Fruit fly (Drosophila melanogaster) whole organism, embryonic: ENCODE measurements around the gene CG42558.
A peak's percentile ranks its signal among the peaks of the same experiment; 100 is the strongest.

Experiments used
- C15 ChIP-seq: fragments of 200-800 bp; sonication (Bioruptor generic); IDR thresholded peaks from 3 replicates; pipeline ENCODE4 v1.3.6; 2022; ENCODE audit warnings: missing biosample characterization, missing genetic modification characterization
- CG10267 ChIP-seq: fragments of 200-800 bp; sonication (Bioruptor generic); optimal IDR thresholded peaks from 2 replicates; lab custom pipeline; 2018; ENCODE audit warnings: missing biosample characterization, mild to moderate bottlenecking, missing genetic modification characterization, moderate library complexity
- CG10321 ChIP-seq: fragments of 200-800 bp; sonication (Bioruptor generic); IDR thresholded peaks from 2 replicates; pipeline ENCODE4 v1.3.6; 2022; ENCODE audit warnings: missing biosample characterization, missing genetic modification characterization
- CG10366 ChIP-seq: fragments of 200-800 bp; sonication (Bioruptor generic); IDR thresholded peaks from 2 replicates; pipeline ENCODE4 v1.3.6; 2022; ENCODE audit warnings: missing biosample characterization, missing genetic modification characterization
- CG10462 ChIP-seq: fragments of 200-800 bp; sonication (Bioruptor generic); optimal IDR thresholded peaks from 2 replicates; lab custom pipeline; 2016; ENCODE audit warnings: missing biosample characterization, missing genetic modification characterization
- CG10543 ChIP-seq: fragments of 200-800 bp; sonication (Bioruptor generic); optimal IDR thresholded peaks from 3 replicates; lab custom pipeline; 2017; ENCODE audit warnings: missing biosample characterization, mild to moderate bottlenecking, missing genetic modification characterization, moderate library complexity
- CG12104 ChIP-seq: fragments of 200-800 bp; sonication (Bioruptor generic); optimal IDR thresholded peaks from 3 replicates; lab custom pipeline; 2016; ENCODE audit warnings: missing biosample characterization, missing genetic modification characterization
- CG12299 ChIP-seq: fragments of 200-800 bp; sonication (Bioruptor generic); optimal IDR thresholded peaks from 2 replicates; lab custom pipeline; 2018; ENCODE audit warnings: missing biosample characterization, mild to moderate bottlenecking, missing genetic modification characterization
- CG14441 ChIP-seq: fragments of 200-800 bp; sonication (Bioruptor generic); IDR thresholded peaks from 2 replicates; pipeline ENCODE4 v1.3.6; 2022; ENCODE audit warnings: missing biosample characterization, missing genetic modification characterization
- CG14710 ChIP-seq: fragments of 200-800 bp; sonication (Bioruptor generic); optimal IDR thresholded peaks from 3 replicates; lab custom pipeline; 2019; ENCODE audit warnings: missing biosample characterization, mild to moderate bottlenecking, missing genetic modification characterization, moderate library complexity
- CG16863 ChIP-seq: fragments of 200-800 bp; sonication (Bioruptor generic); optimal IDR thresholded peaks from 3 replicates; lab custom pipeline; 2016; ENCODE audit warnings: missing biosample characterization, missing genetic modification characterization
- CG17328 ChIP-seq: fragments of 200-800 bp; sonication (Bioruptor generic); IDR thresholded peaks from 2 replicates; pipeline ENCODE4 v1.3.6; 2022; ENCODE audit warnings: missing biosample characterization, missing genetic modification characterization
- CG17912 ChIP-seq: fragments of 200-800 bp; sonication (Bioruptor generic); optimal IDR thresholded peaks from 2 replicates; lab custom pipeline; 2018; ENCODE audit warnings: missing biosample characterization, mild to moderate bottlenecking, missing genetic modification characterization
- CG2120 ChIP-seq: fragments of 200-800 bp; sonication (Bioruptor generic); optimal IDR thresholded peaks from 3 replicates; lab custom pipeline; 2016; ENCODE audit warnings: missing biosample characterization, missing genetic modification characterization
- CG2889 ChIP-seq: fragments of 200-800 bp; sonication (Bioruptor generic); IDR thresholded peaks from 3 replicates; pipeline ENCODE4 v1.3.6; 2022; ENCODE audit warnings: missing biosample characterization, missing genetic modification characterization
- CG34376 ChIP-seq: fragments of 200-800 bp; sonication (Bioruptor generic); optimal IDR thresholded peaks from 2 replicates; lab custom pipeline; 2018; ENCODE audit warnings: missing biosample characterization, mild to moderate bottlenecking, missing genetic modification characterization
- CG34422 ChIP-seq: fragments of 200-800 bp; sonication (Bioruptor generic); IDR thresholded peaks from 3 replicates; pipeline ENCODE4 v1.3.6; 2022; ENCODE audit warnings: missing biosample characterization, missing genetic modification characterization
- CG42726 ChIP-seq: fragments of 200-800 bp; sonication (Bioruptor generic); IDR thresholded peaks from 2 replicates; pipeline ENCODE4 v1.3.6; 2022; ENCODE audit warnings: missing biosample characterization, missing genetic modification characterization; ENCODE audit not compliant: partially characterized antibody
- CG6254 ChIP-seq: fragments of 200-800 bp; sonication (Bioruptor generic); optimal IDR thresholded peaks from 3 replicates; lab custom pipeline; 2017; ENCODE audit warnings: mild to moderate bottlenecking, missing biosample characterization, missing genetic modification reagents, missing genetic modification characterization
- CG7839 ChIP-seq: fragments of 200-800 bp; sonication (Bioruptor generic); optimal IDR thresholded peaks from 3 replicates; lab custom pipeline; 2018; ENCODE audit warnings: missing biosample characterization, mild to moderate bottlenecking, missing genetic modification characterization, moderate library complexity
- CG8359 ChIP-seq: fragments of 200-800 bp; sonication (Bioruptor generic); optimal IDR thresholded peaks from 2 replicates; lab custom pipeline; 2017; ENCODE audit warnings: missing biosample characterization, mild to moderate bottlenecking, missing genetic modification characterization, borderline replicate concordance
- CG8388 ChIP-seq: fragments of 200-800 bp; sonication (Bioruptor generic); optimal IDR thresholded peaks from 2 replicates; lab custom pipeline; 2019; ENCODE audit warnings: missing biosample characterization, mild to moderate bottlenecking, missing genetic modification characterization, moderate library complexity
- D19A ChIP-seq: fragments of 200-800 bp; optimal IDR thresholded peaks from 3 replicates; lab custom pipeline; 2019; ENCODE audit warnings: missing biosample characterization, mild to moderate bottlenecking, missing genetic modification characterization, moderate library complexity
- D19B ChIP-seq: fragments of 200-800 bp; sonication (Bioruptor generic); optimal IDR thresholded peaks from 2 replicates; lab custom pipeline; 2017; ENCODE audit warnings: missing biosample characterization, mild to moderate bottlenecking, missing genetic modification characterization
- Deaf1 ChIP-seq: fragments of 200-800 bp; optimal IDR thresholded peaks from 3 replicates; lab custom pipeline; 2019; ENCODE audit warnings: missing biosample characterization, mild to moderate bottlenecking, missing genetic modification characterization, moderate library complexity
- Dfd ChIP-seq, 2 experiments: fragments of >200 bp; optimal IDR thresholded peaks; 2 replicates each; lab custom pipeline; 2017; ENCODE audit warnings: missing biosample characterization in 2 of 2, missing genetic modification characterization in 2 of 2
- Doc3 ChIP-seq: fragments of 200-800 bp; sonication (Bioruptor generic); IDR thresholded peaks from 3 replicates; pipeline ENCODE4 v1.3.6; 2022; ENCODE audit warnings: missing biosample characterization, missing genetic modification characterization; ENCODE audit not compliant: partially characterized antibody
- Dp ChIP-seq: fragments of 200-800 bp; sonication (Bioruptor generic); optimal IDR thresholded peaks from 2 replicates; lab custom pipeline; 2018; ENCODE audit warnings: missing biosample characterization, mild to moderate bottlenecking, missing genetic modification characterization, moderate library complexity
- Fer3 ChIP-seq: fragments of 200-800 bp; sonication (Bioruptor generic); optimal IDR thresholded peaks from 2 replicates; lab custom pipeline; 2018; ENCODE audit warnings: missing biosample characterization, mild to moderate bottlenecking, missing genetic modification characterization, moderate library complexity
- HmgZ ChIP-seq: fragments of 200-800 bp; sonication (Bioruptor generic); optimal IDR thresholded peaks from 2 replicates; lab custom pipeline; 2018; ENCODE audit warnings: missing biosample characterization, mild to moderate bottlenecking, missing genetic modification characterization
- Lpt ChIP-seq: fragments of >200 bp; optimal IDR thresholded peaks from 2 replicates; lab custom pipeline; 2018; ENCODE audit warnings: missing biosample characterization, missing genetic modification characterization
- NC2β ChIP-seq: fragments of 200-800 bp; sonication (Bioruptor generic); optimal IDR thresholded peaks from 2 replicates; lab custom pipeline; 2016; ENCODE audit warnings: missing biosample characterization, missing genetic modification characterization
- Opbp ChIP-seq: fragments of 200-800 bp; sonication (Bioruptor generic); IDR thresholded peaks from 3 replicates; pipeline ENCODE4 v1.3.6; 2022; ENCODE audit warnings: missing biosample characterization, missing genetic modification characterization; ENCODE audit not compliant: partially characterized antibody
- Six4 ChIP-seq: fragments of 200-800 bp; sonication (Bioruptor generic); optimal IDR thresholded peaks from 2 replicates; lab custom pipeline; 2016; ENCODE audit warnings: missing biosample characterization, missing genetic modification characterization
- Usf ChIP-seq: fragments of 200-800 bp; sonication (Bioruptor generic); optimal IDR thresholded peaks from 2 replicates; lab custom pipeline; 2017; ENCODE audit warnings: missing genotype, missing biosample characterization, missing genetic modification characterization
- dm ChIP-seq: fragments of 200-800 bp; sonication (Bioruptor generic); optimal IDR thresholded peaks from 3 replicates; lab custom pipeline; 2016; ENCODE audit warnings: missing biosample characterization, missing genetic modification characterization
- gem ChIP-seq: fragments of 200-800 bp; sonication (Bioruptor generic); optimal IDR thresholded peaks from 2 replicates; lab custom pipeline; 2019; ENCODE audit warnings: missing biosample characterization, mild to moderate bottlenecking, missing genetic modification characterization, moderate library complexity
- gfzf ChIP-seq: fragments of 200-800 bp; sonication (Bioruptor generic); optimal IDR thresholded peaks from 2 replicates; lab custom pipeline; 2016; ENCODE audit warnings: missing biosample characterization, mild to moderate bottlenecking, missing genetic modification characterization, moderate library complexity
- ham ChIP-seq: fragments of 200-800 bp; sonication (Bioruptor generic); IDR thresholded peaks from 2 replicates; pipeline ENCODE4 v1.3.6; 2022; ENCODE audit warnings: missing biosample characterization, missing genetic modification characterization
- ind ChIP-seq: fragments of 200-800 bp; sonication (Bioruptor generic); optimal IDR thresholded peaks from 3 replicates; lab custom pipeline; 2016; ENCODE audit warnings: missing biosample characterization, missing genetic modification characterization
- kah ChIP-seq: fragments of 200-800 bp; sonication (Bioruptor generic); optimal IDR thresholded peaks from 2 replicates; lab custom pipeline; 2018; ENCODE audit warnings: missing biosample characterization, mild to moderate bottlenecking, missing genetic modification characterization
- kay ChIP-seq: fragments of 200-800 bp; sonication (Bioruptor generic); optimal IDR thresholded peaks from 2 replicates; lab custom pipeline; 2016; ENCODE audit warnings: missing biosample characterization, missing genetic modification characterization
- klu ChIP-seq: fragments of 200-800 bp; sonication (Bioruptor generic); IDR thresholded peaks from 2 replicates; pipeline ENCODE4 v1.3.6; 2022; ENCODE audit warnings: missing biosample characterization, missing genetic modification characterization
- lmd ChIP-seq: fragments of 200-800 bp; sonication (Bioruptor generic); IDR thresholded peaks from 2 replicates; pipeline ENCODE4 v1.3.6; 2022; ENCODE audit warnings: missing biosample characterization, missing genetic modification characterization
- nau ChIP-seq: fragments of 200-800 bp; sonication (Bioruptor generic); optimal IDR thresholded peaks from 3 replicates; lab custom pipeline; 2017; ENCODE audit warnings: missing biosample characterization, mild to moderate bottlenecking, missing genetic modification characterization, missing genetic modification reagents
- pnt ChIP-seq: fragments of 200-800 bp; sonication (Bioruptor generic); optimal IDR thresholded peaks from 3 replicates; lab custom pipeline; 2016; ENCODE audit warnings: missing biosample characterization, missing genetic modification characterization
- rib ChIP-seq: fragments of 200-800 bp; sonication (Bioruptor generic); IDR thresholded peaks from 2 replicates; pipeline ENCODE4 v1.3.6; 2022; ENCODE audit warnings: missing biosample characterization, missing genetic modification characterization
- shn ChIP-seq: fragments of 200-800 bp; sonication (Bioruptor generic); optimal IDR thresholded peaks from 3 replicates; lab custom pipeline; 2016; ENCODE audit warnings: missing biosample characterization, missing genetic modification characterization
- sim ChIP-seq: fragments of 200-800 bp; sonication (Bioruptor generic); IDR thresholded peaks from 2 replicates; pipeline ENCODE4 v1.3.6; 2022; ENCODE audit warnings: missing biosample characterization, missing genetic modification characterization
- wek ChIP-seq: fragments of 200-800 bp; sonication (Bioruptor generic); optimal IDR thresholded peaks from 3 replicates; lab custom pipeline; 2018; ENCODE audit warnings: missing biosample characterization, mild to moderate bottlenecking, missing genetic modification characterization, moderate library complexity

The CG42558 gene

dm6 chr3R:29983073-29983544 lies 50.0 kb downstream of the CG42558 start, which contains the start of gene CG7896 (continued):
- TF ChIP-seq ham (GFP tag; lab: Robert Waterston, UW) (0 out of 2 replicates have a peak, but pooled peaks have one; percentile 38), gfzf (GFP tag; lab: Kevin White, UChicago) (no peak), CG14441 (GFP tag; lab: Robert Waterston, UW) (peak; percentile 81), CG10366 (GFP tag; lab: Robert Waterston, UW) (peak; percentile 73), NC2β (GFP tag; lab: Kevin White, UChicago) (no peak), Doc3 (GFP tag; lab: Robert Waterston, UW) (0 out of 3 replicates have a peak, but pooled peaks have one; percentile 9), CG17912 (no peak), lmd (GFP tag; lab: Robert Waterston, UW) (peak; percentile 87), D19A (tag; lab: Kevin White, UChicago) (no peak), CG10321 (GFP tag; lab: Robert Waterston, UW) (0 out of 2 replicates have a peak, but pooled peaks have one; percentile 5), Dfd (GFP tag; optimal IDR thresholded peaks at IDR 0.05; lab: Kevin White, UChicago) (no peak), kah (GFP tag; lab: Kevin White, UChicago) (peak; percentile 10), wek (GFP tag; lab: Kevin White, UChicago) (no peak), ind (GFP tag; lab: Kevin White, UChicago) (peak; percentile 60), Opbp (no peak; the same call in 2 of the 3 replicates), CG34376 (GFP tag; lab: Kevin White, UChicago) (peak; percentile 21), shn (GFP tag; lab: Kevin White, UChicago) (no peak), Fer3 (tag; lab: Kevin White, UChicago) (peak; percentile 56), CG16863 (no peak), Six4 (GFP tag; lab: Kevin White, UChicago) (peak; percentile 25), HmgZ (tag; lab: Kevin White, UChicago) (peak; percentile 26), CG42726 (GFP tag; lab: Robert Waterston, UW) (no peak), CG2120 (GFP tag; lab: Kevin White, UChicago) (peak; percentile 68), CG7839 (peak; percentile 71), CG34422 (GFP tag; lab: Robert Waterston, UW) (peak; percentile 71; the same call in 2 of the 3 replicates), sim (GFP tag; lab: Robert Waterston, UW) (no peak), nau (GFP tag; lab: Kevin White, UChicago) (peak; percentile 38), CG10543 (GFP tag; lab: Kevin White, UChicago) (peak; percentile 74), C15 (GFP tag; lab: Robert Waterston, UW) (no peak), dm (GFP tag; lab: Kevin White, UChicago) (no peak), klu (0 out of 2 replicates have a peak, but pooled peaks have one; percentile 37), CG12299 (tag; lab: Kevin White, UChicago) (no peak), CG10267 (tag; lab: Kevin White, UChicago) (peak; percentile 55), rib (GFP tag; lab: Robert Waterston, UW) (0 out of 2 replicates have a peak, but pooled peaks have one; percentile 22), gem (tag; lab: Kevin White, UChicago) (peak; percentile 79), CG10462 (GFP tag; lab: Kevin White, UChicago) (peak; percentile 15), CG8359 (GFP tag; lab: Kevin White, UChicago) (no peak), CG6254 (GFP tag; lab: Kevin White, UChicago) (peak; percentile 41), Deaf1 (tag; lab: Kevin White, UChicago) (peak; percentile 71), pnt (no peak), CG17328 (GFP tag; lab: Robert Waterston, UW) (peak; percentile 49), Usf (GFP tag; lab: Kevin White, UChicago) (peak; percentile 41), CG8388 (GFP tag; lab: Kevin White, UChicago) (peak; percentile 46), Lpt (GFP tag; lab: Kevin White, UChicago) (no peak), D19B (GFP tag; lab: Kevin White, UChicago) (no peak), kay (GFP tag; lab: Kevin White, UChicago) (no peak), Dp (GFP tag; lab: Kevin White, UChicago) (no peak), CG14710 (peak; percentile 59), CG2889 (GFP tag; lab: Robert Waterston, UW) (peak; percentile 33; the same call in 1 of the 3 replicates), CG12104 (GFP tag; lab: Kevin White, UChicago) (peak; percentile 22)
